Fruit fly (Drosophila melanogaster): ENCODE data around the gene CG4080.
A peak's percentile ranks its signal among the peaks of the same experiment; 100 is the strongest.

The CG4080 gene

DNA sequence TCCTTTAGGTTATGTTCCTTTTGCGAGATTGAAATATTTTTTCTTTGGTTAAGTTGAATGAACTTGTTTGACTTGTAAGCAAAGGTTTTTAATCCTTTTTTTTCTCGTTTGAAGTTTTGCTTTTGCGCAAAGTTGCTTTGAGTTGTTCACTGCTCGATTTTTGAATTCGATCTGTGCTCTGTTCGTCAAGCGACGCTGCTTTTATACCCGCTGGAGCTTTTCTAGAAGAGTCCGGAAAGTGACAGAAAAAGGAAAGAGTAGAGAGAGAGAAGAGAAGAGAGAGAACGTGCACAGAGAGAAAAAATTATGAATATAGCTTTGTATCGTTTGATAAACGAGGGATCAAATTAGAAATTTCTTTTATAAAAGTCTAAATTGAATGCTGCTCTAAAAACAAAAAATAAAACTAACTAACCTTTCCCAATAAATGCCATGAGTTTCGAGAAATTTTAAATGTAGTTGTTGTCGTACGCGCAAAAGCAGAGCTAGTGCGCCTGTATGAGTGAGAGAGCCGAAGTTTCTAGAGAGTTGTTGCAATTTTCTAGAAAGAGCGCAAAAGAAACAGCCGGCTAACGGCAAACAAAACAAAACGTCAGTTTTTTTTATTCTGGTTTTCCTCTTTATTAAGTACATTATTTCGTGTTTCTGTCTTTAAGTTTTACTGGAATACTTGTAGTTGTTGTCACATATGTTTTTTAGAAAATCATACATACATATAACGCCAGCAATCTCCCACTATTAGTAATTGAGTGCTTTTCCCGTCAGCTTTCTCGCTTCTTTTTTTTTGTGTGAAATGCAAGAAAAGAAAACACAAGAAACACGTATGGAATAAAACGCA is 21.6 kb downstream of the CG4080 start, which contains the start of gene Hsp26 (continued):
- TF ChIP-seq CG16813 (GFP tag; IDR thresholded peaks at IDR 0.05; ENCODE audit: partially characterized antibody): no peak
- TF ChIP-seq CG31365 (tag; optimal IDR thresholded peaks at IDR 0.05): peak; percentile 26
- TF ChIP-seq fu2 (GFP tag; optimal IDR thresholded peaks at IDR 0.05): peak; percentile 83
- TF ChIP-seq az2 (GFP tag; optimal IDR thresholded peaks at IDR 0.05): peak; percentile 85
- TF ChIP-seq Dbx (GFP tag; IDR thresholded peaks at IDR 0.05): peak; percentile 60; the same call in 2 of the 3 replicates
- TF ChIP-seq CG8765 (GFP tag; IDR thresholded peaks at IDR 0.05): peak; percentile 22; the same call in 1 of the 2 replicates
- peak; percentile 27 for TF ChIP-seq CG17802 (tag; optimal IDR thresholded peaks at IDR 0.05)
- no peak for TF ChIP-seq sna (GFP tag; IDR thresholded peaks at IDR 0.05; ENCODE audit: partially characterized antibody)
- no peak for TF ChIP-seq CG1832 (GFP tag; optimal IDR thresholded peaks at IDR 0.05)
- peak; percentile 87 for TF ChIP-seq dysf (GFP tag; IDR thresholded peaks at IDR 0.05)
- peak; percentile 87 for TF ChIP-seq CG13424 (tag; optimal IDR thresholded peaks at IDR 0.05)
- TF ChIP-seq inv (GFP tag; IDR thresholded peaks at IDR 0.05; ENCODE audit: partially characterized antibody): no peak
- TF ChIP-seq kah (GFP tag; optimal IDR thresholded peaks at IDR 0.05): peak; percentile 63
- no peak for TF ChIP-seq sr (GFP tag; IDR thresholded peaks at IDR 0.05)
- peak; percentile 24; the same call in 1 of the 2 replicates for TF ChIP-seq CG10321 (GFP tag; IDR thresholded peaks at IDR 0.05)
- TF ChIP-seq trem (tag; optimal IDR thresholded peaks at IDR 0.05): peak; percentile 54
- peak; percentile 96 for TF ChIP-seq CG3163 (GFP tag; optimal IDR thresholded peaks at IDR 0.05)
- peak; percentile 88 for TF ChIP-seq Mes4 (GFP tag; optimal IDR thresholded peaks at IDR 0.05)
- TF ChIP-seq CG34224 (GFP tag; IDR thresholded peaks at IDR 0.05; ENCODE audit: partially characterized antibody): peak; percentile 37; the same call in 1 of the 3 replicates
- peak; percentile 53 for TF ChIP-seq Vsx1 (GFP tag; optimal IDR thresholded peaks at IDR 0.05)
- no peak for TF ChIP-seq CG17186 (GFP tag; optimal IDR thresholded peaks at IDR 0.05)
- TF ChIP-seq CG15011 (GFP tag; optimal IDR thresholded peaks at IDR 0.05): peak; percentile 11
- peak; percentile 69 for TF ChIP-seq ind (GFP tag; optimal IDR thresholded peaks at IDR 0.05)
- TF ChIP-seq Med (GFP tag): peak; percentile 98
- TF ChIP-seq CG34376 (GFP tag; optimal IDR thresholded peaks at IDR 0.05): peak; percentile 83
- peak; percentile 31 for TF ChIP-seq Fer2 (tag; optimal IDR thresholded peaks at IDR 0.05)
- peak; percentile 75 for TF ChIP-seq Awh (GFP tag; IDR thresholded peaks at IDR 0.05)
- peak; percentile 81 for TF ChIP-seq zfh1 (GFP tag; IDR thresholded peaks at IDR 0.05)
- TF ChIP-seq slou (GFP tag; optimal IDR thresholded peaks at IDR 0.05): peak; percentile 62
- no peak for TF ChIP-seq Lim3 (GFP tag; IDR thresholded peaks at IDR 0.05)
- peak; percentile 74 for TF ChIP-seq CG9437 (GFP tag; optimal IDR thresholded peaks at IDR 0.05)
- TF ChIP-seq klu (GFP tag; IDR thresholded peaks at IDR 0.05): no peak; the same call in 1 of the 2 replicates
- TF ChIP-seq CG1602 (GFP tag; optimal IDR thresholded peaks at IDR 0.05): peak; percentile 80
- peak; percentile 71 for TF ChIP-seq Myb (GFP tag; optimal IDR thresholded peaks at IDR 0.05)
- no peak for TF ChIP-seq CG9215 (GFP tag; IDR thresholded peaks at IDR 0.05)
- TF ChIP-seq CG8388 (GFP tag; optimal IDR thresholded peaks at IDR 0.05): peak; percentile 87
- no peak for TF ChIP-seq CkIIα-i1 (GFP tag; IDR thresholded peaks at IDR 0.05)
- TF ChIP-seq CG13287 (GFP tag; IDR thresholded peaks at IDR 0.05; ENCODE audit: partially characterized antibody): no peak; the same call in 1 of the 2 replicates
- no peak for TF ChIP-seq Doc3 (GFP tag; IDR thresholded peaks at IDR 0.05; ENCODE audit: partially characterized antibody)
- TF ChIP-seq ham (GFP tag; IDR thresholded peaks at IDR 0.05): no peak
- peak; percentile 3 for TF ChIP-seq MESR4 (GFP tag; optimal IDR thresholded peaks at IDR 0.05)
- no peak for TF ChIP-seq Dip2 (GFP tag; IDR thresholded peaks at IDR 0.05)
- peak; percentile 63 for TF ChIP-seq p53 (GFP tag; optimal IDR thresholded peaks at IDR 0.05)
- peak; percentile 66 for TF ChIP-seq ssp (GFP tag; IDR thresholded peaks at IDR 0.05)
- TF ChIP-seq CG18599 (GFP tag; optimal IDR thresholded peaks at IDR 0.05): peak; percentile 84
- TF ChIP-seq CG7987 (GFP tag; optimal IDR thresholded peaks at IDR 0.05): peak; percentile 43
- TF ChIP-seq CG33557 (GFP tag; optimal IDR thresholded peaks at IDR 0.05): peak; percentile 21
- peak; percentile 93 for TF ChIP-seq ewg (GFP tag; optimal IDR thresholded peaks at IDR 0.05)

Data from whole organism, embryonic.